Fruit fly (Drosophila melanogaster): Measurements from ENCODE around the gene CG34417.

Gene CG34417

DNA sequence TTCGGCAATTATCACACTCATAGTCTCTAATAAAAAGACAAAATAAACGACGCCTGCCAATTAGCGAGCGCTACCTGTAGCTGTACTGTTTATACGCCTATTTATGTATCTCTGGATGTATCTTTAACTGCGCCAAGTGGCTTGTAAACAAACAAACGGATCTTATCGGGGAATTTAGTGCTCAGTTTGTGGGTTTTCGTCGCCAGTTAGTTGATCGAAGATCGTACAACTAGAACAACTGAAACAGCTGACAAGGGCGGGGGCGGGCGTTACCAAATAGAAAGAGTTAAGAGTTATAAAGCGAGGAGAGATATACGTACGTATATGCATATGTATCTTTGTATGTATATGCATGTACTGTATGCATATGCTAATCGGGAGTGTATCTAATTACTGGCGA is 6.4 kb downstream of the CG34417 start:
- no peak for TF ChIP-seq Sin3A (optimal IDR thresholded peaks at IDR 0.05)
- no peak for TF ChIP-seq ttk (optimal IDR thresholded peaks at IDR 0.05)
- no peak for TF ChIP-seq Myc (optimal IDR thresholded peaks at IDR 0.05)
- no peak for TF ChIP-seq insv (optimal IDR thresholded peaks at IDR 0.05)
- TF ChIP-seq h (optimal IDR thresholded peaks at IDR 0.05), result no peak
- no peak for TF ChIP-seq psq (optimal IDR thresholded peaks at IDR 0.05)

DNA sequence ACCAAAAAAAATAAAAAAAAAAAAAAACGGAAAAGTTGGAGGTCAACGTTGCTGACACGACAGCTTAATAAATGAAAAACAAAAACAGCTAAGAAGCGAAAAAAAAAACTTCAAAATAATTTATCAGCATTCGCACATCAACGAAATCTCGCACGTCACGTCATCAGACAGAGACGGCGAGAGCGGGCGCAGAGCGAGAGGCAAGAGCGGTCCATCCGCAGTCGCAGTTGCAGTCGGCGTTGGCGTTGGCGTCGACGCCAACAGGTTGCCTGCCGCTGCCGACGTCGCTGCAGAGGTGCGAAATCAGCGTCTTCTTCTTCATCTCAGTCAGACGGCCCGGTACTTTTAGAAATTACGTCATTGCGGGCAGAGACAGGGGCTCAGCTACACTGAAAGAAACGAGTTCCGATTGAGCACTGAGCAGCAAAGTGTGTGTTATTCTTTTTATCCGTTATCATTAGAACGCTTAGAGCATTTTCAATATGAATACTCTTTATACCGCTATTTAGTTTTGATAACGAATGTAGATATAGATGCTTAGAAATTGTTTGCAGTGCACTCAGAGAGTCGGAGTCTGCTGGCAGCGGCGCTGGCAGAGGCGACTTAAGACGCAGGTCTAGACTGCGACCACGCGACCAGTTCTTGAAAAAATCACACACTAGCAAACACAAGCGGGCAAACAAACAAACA is 9.0 kb downstream of the CG34417 start:
- TF ChIP-seq psq (optimal IDR thresholded peaks at IDR 0.05) (no peak), Myc (optimal IDR thresholded peaks at IDR 0.05) (no peak), h (optimal IDR thresholded peaks at IDR 0.05) (no peak), insv (optimal IDR thresholded peaks at IDR 0.05) (no peak), ttk (optimal IDR thresholded peaks at IDR 0.05) (no peak), Sin3A (optimal IDR thresholded peaks at IDR 0.05) (no peak)

DNA sequence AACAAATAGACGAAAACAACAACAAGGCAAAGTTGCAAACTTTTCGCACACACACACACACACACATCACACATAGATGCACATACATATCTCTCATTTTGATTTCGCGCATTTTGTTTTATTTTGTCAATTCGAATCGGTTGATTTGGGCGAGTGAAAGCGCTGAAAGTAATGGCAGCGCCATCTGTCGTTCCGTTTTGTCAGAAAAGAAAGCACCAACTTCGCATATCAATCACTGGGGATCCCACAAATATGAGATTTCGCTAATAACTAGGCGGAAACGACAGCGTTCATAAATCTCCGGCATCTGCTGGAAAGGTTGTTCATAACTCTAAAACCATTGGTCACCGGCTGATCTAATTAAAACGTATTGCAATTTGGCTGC is 9.5 kb downstream of the CG34417 start:
- TF ChIP-seq insv (optimal IDR thresholded peaks at IDR 0.05), result no peak
- TF ChIP-seq psq (optimal IDR thresholded peaks at IDR 0.05), result no peak
- no peak for TF ChIP-seq Myc (optimal IDR thresholded peaks at IDR 0.05)
- TF ChIP-seq Sin3A (optimal IDR thresholded peaks at IDR 0.05), result no peak
- no peak for TF ChIP-seq h (optimal IDR thresholded peaks at IDR 0.05)

DNA sequence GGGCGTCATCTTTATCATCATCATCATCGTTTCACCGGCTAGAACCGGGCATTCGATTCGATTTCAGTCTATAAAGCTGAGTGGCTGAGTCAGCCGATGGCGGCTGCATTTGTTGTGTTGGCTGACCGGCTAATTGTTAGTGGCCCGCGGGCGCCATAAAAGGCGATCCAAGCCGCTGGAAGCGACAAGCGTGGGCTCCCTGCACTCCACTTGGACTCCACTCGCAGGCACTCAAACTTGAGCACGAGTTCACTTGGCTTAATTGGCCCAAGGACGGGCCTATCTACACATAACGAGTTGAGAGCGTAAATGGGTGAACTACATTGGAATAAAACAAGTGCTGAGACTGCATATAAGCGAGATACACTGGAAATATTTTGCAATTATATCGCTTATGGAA is 10.9 kb downstream of the CG34417 start:
- TF ChIP-seq h (optimal IDR thresholded peaks at IDR 0.05), result no peak
- no peak for TF ChIP-seq ttk (optimal IDR thresholded peaks at IDR 0.05)
- no peak for TF ChIP-seq psq (optimal IDR thresholded peaks at IDR 0.05)
- TF ChIP-seq Sin3A (optimal IDR thresholded peaks at IDR 0.05), result no peak
- TF ChIP-seq insv (optimal IDR thresholded peaks at IDR 0.05), result no peak
- TF ChIP-seq Myc (optimal IDR thresholded peaks at IDR 0.05), result no peak

DNA sequence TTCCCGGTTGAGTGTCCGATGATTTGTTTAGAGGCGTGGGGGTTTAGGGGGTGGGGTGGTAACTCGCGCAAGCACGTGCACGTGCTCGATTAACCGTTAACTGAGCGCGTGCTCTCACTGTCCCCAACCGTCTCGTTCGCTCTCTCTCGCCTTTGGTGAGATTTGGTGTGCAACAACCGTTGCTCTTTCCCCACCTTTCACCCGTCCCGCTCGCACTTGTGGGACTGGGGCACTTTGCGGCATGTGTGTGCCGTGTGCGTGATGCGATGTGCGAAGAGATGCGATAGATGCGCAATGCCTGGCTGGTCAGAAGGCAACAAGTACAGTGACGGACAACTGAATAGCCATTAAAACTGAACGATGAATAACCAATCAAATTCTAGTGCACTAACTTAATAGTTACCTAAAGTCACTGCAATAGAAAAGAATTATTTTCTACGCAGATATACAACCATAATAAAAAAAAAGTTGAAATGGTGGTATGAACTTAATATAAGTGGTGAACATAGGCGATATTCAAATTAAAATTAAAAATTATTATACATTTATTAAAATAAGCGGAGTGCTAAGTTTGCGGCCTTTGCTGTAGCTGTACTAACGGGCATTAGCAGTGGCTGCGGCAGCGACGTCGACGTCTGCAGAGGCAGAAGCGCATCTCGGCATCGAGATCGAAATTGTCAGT is 30.8 kb downstream of the CG34417 start:
- TF ChIP-seq ttk (optimal IDR thresholded peaks at IDR 0.05) (no peak), Sin3A (optimal IDR thresholded peaks at IDR 0.05) (no peak), h (optimal IDR thresholded peaks at IDR 0.05) (no peak), Myc (optimal IDR thresholded peaks at IDR 0.05) (no peak), insv (optimal IDR thresholded peaks at IDR 0.05) (no peak), psq (optimal IDR thresholded peaks at IDR 0.05) (no peak)

DNA sequence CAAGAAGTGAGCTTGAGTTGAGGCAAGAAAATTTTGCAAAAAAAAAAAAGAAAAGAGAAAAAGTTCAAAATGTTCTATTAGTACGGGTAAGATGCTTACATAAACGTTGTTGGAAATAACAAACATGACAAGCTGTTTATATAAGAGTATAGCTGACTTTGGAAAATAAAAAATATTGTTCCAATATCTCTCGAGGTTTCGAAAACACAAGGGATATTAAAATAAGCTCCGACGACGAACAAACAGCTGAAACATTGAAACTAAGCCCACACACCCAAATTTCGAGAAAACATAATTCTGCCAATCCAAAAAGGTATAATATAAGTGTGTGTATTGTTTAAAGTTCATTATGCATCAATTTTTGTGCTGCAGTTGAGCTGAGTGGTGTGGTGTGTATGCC is 33.2 kb downstream of the CG34417 start:
- TF ChIP-seq insv (optimal IDR thresholded peaks at IDR 0.05) (no peak), h (optimal IDR thresholded peaks at IDR 0.05) (no peak), ttk (optimal IDR thresholded peaks at IDR 0.05) (no peak), psq (optimal IDR thresholded peaks at IDR 0.05) (no peak), Sin3A (optimal IDR thresholded peaks at IDR 0.05) (no peak), Myc (optimal IDR thresholded peaks at IDR 0.05) (no peak)

DNA sequence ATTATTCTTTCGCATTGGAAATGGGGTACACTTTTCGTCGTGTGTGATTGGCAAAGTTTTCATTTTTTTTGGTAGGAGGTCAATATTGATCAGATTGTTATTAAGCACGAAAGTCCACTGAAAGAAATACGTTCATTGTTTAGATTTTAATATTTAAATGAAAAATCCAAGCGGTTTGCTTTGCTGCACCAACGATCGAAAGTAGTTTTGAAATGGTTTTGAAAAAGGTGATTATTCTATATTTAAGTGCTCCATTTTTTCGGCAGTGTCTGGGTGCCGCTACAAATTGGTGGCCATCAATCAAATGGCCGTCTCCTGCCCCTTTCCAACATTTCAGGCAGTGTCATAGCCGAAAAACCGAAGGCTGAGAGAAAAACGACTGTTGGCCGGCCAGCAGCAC is 33.9 kb downstream of the CG34417 start:
- TF ChIP-seq psq (optimal IDR thresholded peaks at IDR 0.05) (no peak), h (optimal IDR thresholded peaks at IDR 0.05) (no peak), ttk (optimal IDR thresholded peaks at IDR 0.05) (no peak), insv (optimal IDR thresholded peaks at IDR 0.05) (no peak), Sin3A (optimal IDR thresholded peaks at IDR 0.05) (no peak), Myc (optimal IDR thresholded peaks at IDR 0.05) (no peak)

DNA sequence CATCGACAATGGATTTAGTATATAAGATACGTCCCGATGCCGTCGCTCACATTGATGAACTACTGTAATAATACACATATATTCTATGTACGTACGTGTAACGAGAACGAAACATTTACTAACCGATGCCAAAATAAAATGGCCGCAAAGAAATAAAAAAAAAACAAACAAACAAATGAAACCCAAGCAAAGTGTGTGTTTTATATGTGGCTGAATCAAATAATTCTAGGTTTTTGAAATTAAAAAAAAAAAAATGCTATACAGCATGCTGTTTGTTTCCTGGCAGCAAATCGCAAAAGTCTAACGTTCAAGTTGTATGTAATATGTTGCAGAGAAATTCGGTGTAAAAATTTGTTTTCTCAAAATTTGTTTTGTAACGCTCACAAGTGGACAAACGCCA is 48.4 kb downstream of the CG34417 start, which contains the start of gene CG17717:
CG17717 (plus strand) TSS at position 301 of the 400 bp plus-strand sequence.
- TF ChIP-seq ttk (optimal IDR thresholded peaks at IDR 0.05) (no peak), insv (optimal IDR thresholded peaks at IDR 0.05) (no peak), Myc (optimal IDR thresholded peaks at IDR 0.05) (no peak), h (optimal IDR thresholded peaks at IDR 0.05) (no peak), Sin3A (optimal IDR thresholded peaks at IDR 0.05) (no peak), psq (optimal IDR thresholded peaks at IDR 0.05) (no peak)

DNA sequence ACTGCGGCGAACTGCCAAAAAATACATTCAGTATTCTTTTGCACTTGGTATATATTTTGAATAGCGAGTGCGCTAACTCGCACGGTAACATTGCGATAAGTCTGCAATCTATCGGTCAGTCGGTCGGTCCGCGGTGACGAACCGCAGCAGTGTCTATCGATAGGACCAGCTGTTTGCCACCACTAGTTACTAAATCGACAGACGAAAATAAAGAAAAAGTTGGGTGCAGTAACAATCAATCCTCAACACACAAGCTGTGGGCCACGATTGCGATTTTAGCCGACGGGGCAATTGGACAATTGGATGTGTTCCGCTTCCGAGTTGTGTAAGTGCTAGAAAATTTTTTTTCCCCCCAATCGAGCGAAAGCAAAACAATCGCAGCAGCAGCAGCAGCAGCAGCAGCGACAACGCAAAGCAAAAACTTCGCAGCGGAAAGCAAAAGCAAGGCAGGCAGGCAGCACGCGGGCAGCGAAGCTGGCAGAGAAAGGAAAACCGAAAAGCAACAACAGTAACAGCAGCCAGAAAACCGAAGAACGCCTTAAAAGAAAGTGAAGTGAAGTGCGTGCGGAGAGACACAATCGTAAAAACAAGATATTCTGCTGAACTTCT is 50.2 kb downstream of the CG34417 start, which contains the start of gene Pat1:
Pat1 (plus strand) TSS at position 96 of the 609 bp plus-strand sequence.
- TF ChIP-seq insv (optimal IDR thresholded peaks at IDR 0.05), result no peak
- TF ChIP-seq psq (optimal IDR thresholded peaks at IDR 0.05), result no peak
- TF ChIP-seq ttk (optimal IDR thresholded peaks at IDR 0.05), result no peak

DNA sequence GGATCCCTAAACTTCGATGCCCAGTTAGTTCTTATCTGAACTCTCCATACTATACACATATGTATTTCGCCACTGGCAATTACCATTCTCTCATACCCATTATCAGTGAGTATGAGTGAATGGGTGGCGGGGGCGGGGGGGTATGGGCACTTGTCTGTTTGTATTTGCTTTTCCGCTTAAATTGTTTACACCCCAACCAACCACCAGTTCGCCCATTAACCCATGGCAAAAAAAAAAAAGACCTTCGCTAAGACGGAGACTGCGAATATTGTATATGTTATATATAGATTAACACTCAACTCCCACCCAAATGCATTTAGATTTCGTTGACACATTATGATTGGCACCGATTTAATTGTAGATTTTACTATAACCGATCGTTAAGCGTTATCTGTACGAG is 51.5 kb downstream of the CG34417 start:
- TF ChIP-seq h (optimal IDR thresholded peaks at IDR 0.05), result no peak
- TF ChIP-seq insv (optimal IDR thresholded peaks at IDR 0.05), result no peak
- no peak for TF ChIP-seq Myc (optimal IDR thresholded peaks at IDR 0.05)
- no peak for TF ChIP-seq ttk (optimal IDR thresholded peaks at IDR 0.05)
- TF ChIP-seq Sin3A (optimal IDR thresholded peaks at IDR 0.05), result no peak
- TF ChIP-seq psq (optimal IDR thresholded peaks at IDR 0.05), result no peak

DNA sequence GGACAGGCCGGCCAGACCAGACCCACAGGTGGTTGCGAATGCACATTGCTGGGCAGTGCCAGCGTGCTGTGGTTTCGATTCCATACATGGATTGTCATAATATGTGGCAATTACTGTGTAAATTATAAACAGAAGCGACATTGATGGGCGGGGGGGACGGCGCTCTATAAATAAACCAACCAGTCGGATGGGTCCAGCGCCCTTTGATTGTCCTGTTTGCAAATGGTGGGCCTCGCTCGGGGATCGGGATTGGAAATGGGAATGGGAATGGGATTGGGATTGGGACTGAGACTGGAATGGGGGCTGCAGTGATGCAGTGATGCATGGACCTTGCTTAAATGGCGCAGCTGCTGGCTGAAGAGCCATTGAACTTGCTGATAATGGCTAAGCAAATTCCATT is 52.2 kb downstream of the CG34417 start:
- TF ChIP-seq psq (optimal IDR thresholded peaks at IDR 0.05), result no peak
- TF ChIP-seq h (optimal IDR thresholded peaks at IDR 0.05), result no peak
- TF ChIP-seq Sin3A (optimal IDR thresholded peaks at IDR 0.05), result no peak
- TF ChIP-seq ttk (optimal IDR thresholded peaks at IDR 0.05), result no peak
- no peak for TF ChIP-seq insv (optimal IDR thresholded peaks at IDR 0.05)
- no peak for TF ChIP-seq Myc (optimal IDR thresholded peaks at IDR 0.05)

DNA sequence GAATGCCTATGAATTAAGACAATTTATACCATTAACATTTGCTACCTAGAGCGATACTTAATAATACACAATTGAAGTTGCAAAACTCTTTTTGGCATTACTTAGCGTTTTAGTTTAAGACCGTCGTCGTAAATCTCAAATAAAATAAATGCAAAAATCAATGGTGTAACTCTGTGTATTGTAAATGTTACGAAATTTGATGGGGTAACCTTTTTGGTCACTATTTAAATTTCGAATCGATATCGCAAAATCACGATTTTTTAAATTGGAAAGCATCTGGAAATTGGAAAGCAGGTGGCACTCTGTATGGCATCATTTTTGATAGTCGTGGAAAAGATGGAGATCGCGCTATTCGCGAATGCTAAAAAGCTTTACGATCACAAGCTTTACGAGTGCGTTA is 56.2 kb downstream of the CG34417 start, which contains the start of gene APC7:
APC7 (plus strand) TSS at position 301 of the 400 bp plus-strand sequence.
- no peak for TF ChIP-seq ttk (optimal IDR thresholded peaks at IDR 0.05)
- TF ChIP-seq insv (optimal IDR thresholded peaks at IDR 0.05), result no peak
- TF ChIP-seq Myc (optimal IDR thresholded peaks at IDR 0.05), result no peak
- no peak for TF ChIP-seq Sin3A (optimal IDR thresholded peaks at IDR 0.05)
- no peak for TF ChIP-seq psq (optimal IDR thresholded peaks at IDR 0.05)
- TF ChIP-seq h (optimal IDR thresholded peaks at IDR 0.05), result no peak

Data from Kc167 (cell line).